Worm (Caenorhabditis elegans): ENCODE measurements around the gene pqn-51.

Gene pqn-51

ce11 chrV:5027640-5028039 is 21.8 kb upstream of the pqn-51 start, which contains the start of gene cpt-4:
cpt-4 (minus strand) TSS chrV:5027723.
- no peak for TF ChIP-seq T22C8.4 (GFP tag; IDR thresholded peaks at IDR 0.05)
- TF ChIP-seq flt-1 (GFP tag; IDR thresholded peaks at IDR 0.05), result no peak
- no peak for TF ChIP-seq med-1 (GFP tag; optimal IDR thresholded peaks at IDR 0.05; ENCODE audit: insufficient read depth)
- TF ChIP-seq cog-1 (tag; optimal IDR thresholded peaks at IDR 0.05), result no peak
- TF ChIP-seq ztf-23 (GFP tag; IDR thresholded peaks at IDR 0.05), result no peak
- no peak for TF ChIP-seq ref-1 (GFP tag; conservative IDR thresholded peaks at IDR 0.05)
- no peak for TF ChIP-seq tab-1 (GFP tag; IDR thresholded peaks at IDR 0.05)
- TF ChIP-seq klf-2 (GFP tag; conservative IDR thresholded peaks at IDR 0.05), result no peak
- TF ChIP-seq ztf-29 (GFP tag; IDR thresholded peaks at IDR 0.05), result no peak

ce11 chrV:5030212-5030611 is 19.2 kb upstream of the pqn-51 start:
- no peak for TF ChIP-seq ztf-23 (GFP tag; IDR thresholded peaks at IDR 0.05)
- TF ChIP-seq flt-1 (GFP tag; IDR thresholded peaks at IDR 0.05), result no peak
- TF ChIP-seq med-1 (GFP tag; optimal IDR thresholded peaks at IDR 0.05; ENCODE audit: insufficient read depth), result no peak
- TF ChIP-seq ref-1 (GFP tag; conservative IDR thresholded peaks at IDR 0.05), result no peak
- TF ChIP-seq tab-1 (GFP tag; IDR thresholded peaks at IDR 0.05), result no peak
- TF ChIP-seq T22C8.4 (GFP tag; IDR thresholded peaks at IDR 0.05), result no peak
- TF ChIP-seq klf-2 (GFP tag; conservative IDR thresholded peaks at IDR 0.05), result no peak
- TF ChIP-seq ztf-29 (GFP tag; IDR thresholded peaks at IDR 0.05), result no peak
- no peak for TF ChIP-seq cog-1 (tag; optimal IDR thresholded peaks at IDR 0.05)

- TF ChIP-seq tab-1 (GFP tag; IDR thresholded peaks at IDR 0.05) (no peak), cog-1 (tag; optimal IDR thresholded peaks at IDR 0.05) (no peak), ztf-23 (GFP tag; IDR thresholded peaks at IDR 0.05) (no peak), ztf-29 (GFP tag; IDR thresholded peaks at IDR 0.05) (no peak), flt-1 (GFP tag; IDR thresholded peaks at IDR 0.05) (no peak), T22C8.4 (GFP tag; IDR thresholded peaks at IDR 0.05) (no peak), klf-2 (GFP tag; conservative IDR thresholded peaks at IDR 0.05) (no peak), ref-1 (GFP tag; conservative IDR thresholded peaks at IDR 0.05) (no peak), med-1 (GFP tag; optimal IDR thresholded peaks at IDR 0.05; ENCODE audit: insufficient read depth) (no peak)
Observed at ce11 chrV:5030715-5031114, 18.7 kb upstream of the pqn-51 start, which contains the start of gene swt-7. swt-7 (minus strand) TSS chrV:5030815.

ce11 chrV:5031764-5032163 is 17.6 kb upstream of the pqn-51 start:
- TF ChIP-seq med-1 (GFP tag; optimal IDR thresholded peaks at IDR 0.05; ENCODE audit: insufficient read depth), result no peak
- TF ChIP-seq klf-2 (GFP tag; conservative IDR thresholded peaks at IDR 0.05), result no peak
- no peak for TF ChIP-seq ztf-23 (GFP tag; IDR thresholded peaks at IDR 0.05)
- no peak for TF ChIP-seq flt-1 (GFP tag; IDR thresholded peaks at IDR 0.05)
- no peak for TF ChIP-seq ref-1 (GFP tag; conservative IDR thresholded peaks at IDR 0.05)
- TF ChIP-seq tab-1 (GFP tag; IDR thresholded peaks at IDR 0.05), result no peak
- no peak for TF ChIP-seq ztf-29 (GFP tag; IDR thresholded peaks at IDR 0.05)
- TF ChIP-seq T22C8.4 (GFP tag; IDR thresholded peaks at IDR 0.05), result no peak
- no peak for TF ChIP-seq cog-1 (tag; optimal IDR thresholded peaks at IDR 0.05)

ce11 chrV:5032176-5032575 is 17.2 kb upstream of the pqn-51 start:
- TF ChIP-seq flt-1 (GFP tag; IDR thresholded peaks at IDR 0.05) (no peak), tab-1 (GFP tag; IDR thresholded peaks at IDR 0.05) (no peak), ref-1 (GFP tag; conservative IDR thresholded peaks at IDR 0.05) (no peak), klf-2 (GFP tag; conservative IDR thresholded peaks at IDR 0.05) (no peak), cog-1 (tag; optimal IDR thresholded peaks at IDR 0.05) (no peak), ztf-29 (GFP tag; IDR thresholded peaks at IDR 0.05) (no peak), med-1 (GFP tag; optimal IDR thresholded peaks at IDR 0.05; ENCODE audit: insufficient read depth) (no peak), ztf-23 (GFP tag; IDR thresholded peaks at IDR 0.05) (no peak), T22C8.4 (GFP tag; IDR thresholded peaks at IDR 0.05) (no peak)

ce11 chrV:5033099-5033498 is 16.3 kb upstream of the pqn-51 start, which contains the start of gene K11D12.13:
K11D12.13 (plus strand) TSS chrV:5033399.
- TF ChIP-seq T22C8.4 (GFP tag; IDR thresholded peaks at IDR 0.05) (no peak), ztf-23 (GFP tag; IDR thresholded peaks at IDR 0.05) (no peak), tab-1 (GFP tag; IDR thresholded peaks at IDR 0.05) (no peak), ztf-29 (GFP tag; IDR thresholded peaks at IDR 0.05) (no peak), flt-1 (GFP tag; IDR thresholded peaks at IDR 0.05) (no peak), cog-1 (tag; optimal IDR thresholded peaks at IDR 0.05) (no peak), klf-2 (GFP tag; conservative IDR thresholded peaks at IDR 0.05) (no peak), med-1 (GFP tag; optimal IDR thresholded peaks at IDR 0.05; ENCODE audit: insufficient read depth) (no peak), ref-1 (GFP tag; conservative IDR thresholded peaks at IDR 0.05) (no peak)

ce11 chrV:5035058-5035457 is 14.3 kb upstream of the pqn-51 start, which contains the start of gene K11D12.6:
K11D12.6 (minus strand) TSS chrV:5035158.
- TF ChIP-seq ztf-29 (GFP tag; IDR thresholded peaks at IDR 0.05) (no peak), tab-1 (GFP tag; IDR thresholded peaks at IDR 0.05) (no peak), ztf-23 (GFP tag; IDR thresholded peaks at IDR 0.05) (no peak), ref-1 (GFP tag; conservative IDR thresholded peaks at IDR 0.05) (no peak), cog-1 (tag; optimal IDR thresholded peaks at IDR 0.05) (no peak), flt-1 (GFP tag; IDR thresholded peaks at IDR 0.05) (no peak), T22C8.4 (GFP tag; IDR thresholded peaks at IDR 0.05) (no peak), med-1 (GFP tag; optimal IDR thresholded peaks at IDR 0.05; ENCODE audit: insufficient read depth) (no peak)

- no peak for TF ChIP-seq klf-2 (GFP tag; conservative IDR thresholded peaks at IDR 0.05)
- no peak for TF ChIP-seq T22C8.4 (GFP tag; IDR thresholded peaks at IDR 0.05)
- TF ChIP-seq cog-1 (tag; optimal IDR thresholded peaks at IDR 0.05), result no peak
- no peak for TF ChIP-seq ref-1 (GFP tag; conservative IDR thresholded peaks at IDR 0.05)
- no peak for TF ChIP-seq tab-1 (GFP tag; IDR thresholded peaks at IDR 0.05)
- no peak for TF ChIP-seq ztf-29 (GFP tag; IDR thresholded peaks at IDR 0.05)
- no peak for TF ChIP-seq med-1 (GFP tag; optimal IDR thresholded peaks at IDR 0.05; ENCODE audit: insufficient read depth)
- no peak for TF ChIP-seq ztf-23 (GFP tag; IDR thresholded peaks at IDR 0.05)
- no peak for TF ChIP-seq flt-1 (GFP tag; IDR thresholded peaks at IDR 0.05)
Observed at ce11 chrV:5036364-5036763, 13.0 kb upstream of the pqn-51 start, which contains the start of gene K11D12.7. K11D12.7 (minus strand) TSS chrV:5036464.

- TF ChIP-seq ref-1 (GFP tag; conservative IDR thresholded peaks at IDR 0.05) (no peak), tab-1 (GFP tag; IDR thresholded peaks at IDR 0.05) (no peak), klf-2 (GFP tag; conservative IDR thresholded peaks at IDR 0.05) (no peak), T22C8.4 (GFP tag; IDR thresholded peaks at IDR 0.05) (no peak), ztf-29 (GFP tag; IDR thresholded peaks at IDR 0.05) (no peak), med-1 (GFP tag; optimal IDR thresholded peaks at IDR 0.05; ENCODE audit: insufficient read depth) (no peak)
Observed at ce11 chrV:5038449-5038848, 11.0 kb upstream of the pqn-51 start.

Data from whole organism, midembryonic.